Worm (Caenorhabditis elegans): ENCODE measurements around the gene aff-1.
A peak's percentile ranks its signal among the peaks of the same experiment; 100 is the strongest.

The aff-1 gene

ce11 chrII:6863652-6864051 lies at the start of gene aff-1:
Gene aff-1, minus strand, starts transcription at chrII:6863752.
- TF ChIP-seq peb-1 (tag; optimal IDR thresholded peaks at IDR 0.05): no peak
- no peak for TF ChIP-seq R02D3.7 (tag; optimal IDR thresholded peaks at IDR 0.05)

ce11 chrII:6913309-6913708 lies 49.8 kb upstream of the aff-1 start, which contains the start of gene cyn-10:
Gene cyn-10, minus strand, starts transcription at chrII:6913365.
- no peak for TF ChIP-seq elt-3 (tag; optimal IDR thresholded peaks at IDR 0.05)
- no peak for TF ChIP-seq ztf-1 (GFP tag; conservative IDR thresholded peaks at IDR 0.05)
- TF ChIP-seq unc-55 (GFP tag; optimal IDR thresholded peaks at IDR 0.05): peak; percentile 70
- no peak for TF ChIP-seq unc-39 (tag; optimal IDR thresholded peaks at IDR 0.05)
- peak; percentile 56 for TF ChIP-seq nhr-21 (tag; optimal IDR thresholded peaks at IDR 0.05)
- no peak for TF ChIP-seq nhr-25 (tag; optimal IDR thresholded peaks at IDR 0.05)
- no peak for TF ChIP-seq nhr-10 (tag; optimal IDR thresholded peaks at IDR 0.05)
- no peak for TF ChIP-seq aly-2 (tag; optimal IDR thresholded peaks at IDR 0.05)
- peak; percentile 59 for TF ChIP-seq C34F6.9 (tag; optimal IDR thresholded peaks at IDR 0.05)
- no peak for TF ChIP-seq ztf-11 (tag; optimal IDR thresholded peaks at IDR 0.05)
- TF ChIP-seq sma-3 (GFP tag; optimal IDR thresholded peaks at IDR 0.05): peak; percentile 86
- no peak for TF ChIP-seq zag-1 (tag; optimal IDR thresholded peaks at IDR 0.05)
- no peak for TF ChIP-seq sem-4 (tag; optimal IDR thresholded peaks at IDR 0.05)
- TF ChIP-seq sma-9 (GFP tag; optimal IDR thresholded peaks at IDR 0.05): peak; percentile 96
- no peak for TF ChIP-seq sma-9 (tag; optimal IDR thresholded peaks at IDR 0.05)
- no peak for TF ChIP-seq mab-5 (tag; optimal IDR thresholded peaks at IDR 0.05)
- TF ChIP-seq nhr-11 (tag; optimal IDR thresholded peaks at IDR 0.05): no peak
- no peak for TF ChIP-seq unc-62 (GFP tag; optimal IDR thresholded peaks at IDR 0.05)
- peak; percentile 77 for TF ChIP-seq F13H6.1 (tag; optimal IDR thresholded peaks at IDR 0.05)
- TF ChIP-seq blmp-1 (tag; optimal IDR thresholded peaks at IDR 0.05; ENCODE audit: insufficient read depth): peak; percentile 7
- TF ChIP-seq crh-2 (tag; optimal IDR thresholded peaks at IDR 0.05): peak; percentile 50
- TF ChIP-seq lin-13 (GFP tag; optimal IDR thresholded peaks at IDR 0.05): peak; percentile 65
- no peak for TF ChIP-seq nhr-77 (tag; optimal IDR thresholded peaks at IDR 0.05)
- no peak for TF ChIP-seq lin-39 (tag; optimal IDR thresholded peaks at IDR 0.05)
- peak; percentile 70 to 81 for TF ChIP-seq lsy-2 (tag; optimal IDR thresholded peaks at IDR 0.05)
- no peak for TF ChIP-seq R02D3.7 (tag; optimal IDR thresholded peaks at IDR 0.05)
- TF ChIP-seq dmd-4 (tag; optimal IDR thresholded peaks at IDR 0.05): no peak
- no peak for TF ChIP-seq mdl-1 (tag; optimal IDR thresholded peaks at IDR 0.05)
- TF ChIP-seq gmeb-1 (tag; optimal IDR thresholded peaks at IDR 0.05): peak; percentile 94
- TF ChIP-seq nhr-6 (tag; optimal IDR thresholded peaks at IDR 0.05): peak; percentile 57
- TF ChIP-seq peb-1 (tag; optimal IDR thresholded peaks at IDR 0.05): no peak
- no peak for TF ChIP-seq Y55F3AM.14 (GFP tag; optimal IDR thresholded peaks at IDR 0.05)
- TF ChIP-seq snpc-4 (tag; optimal IDR thresholded peaks at IDR 0.05): peak; percentile 49
- no peak for TF ChIP-seq ztf-4 (tag; optimal IDR thresholded peaks at IDR 0.05)
- peak; percentile 27 for TF ChIP-seq nhr-129 (tag; optimal IDR thresholded peaks at IDR 0.05)

ce11 chrII:6909568-6910122 lies 46.1 kb upstream of the aff-1 start, which contains the start of gene asm-1:
Gene asm-1, plus strand, starts transcription at chrII:6910072.
- peak; percentile 16 for TF ChIP-seq C34F6.9 (tag; optimal IDR thresholded peaks at IDR 0.05)
- TF ChIP-seq elt-3 (tag; optimal IDR thresholded peaks at IDR 0.05): no peak

- TF ChIP-seq nhr-23 (tag; optimal IDR thresholded peaks at IDR 0.05): no peak
- TF ChIP-seq nhr-10 (tag; optimal IDR thresholded peaks at IDR 0.05): no peak
- TF ChIP-seq C34F6.9 (tag; optimal IDR thresholded peaks at IDR 0.05): peak; percentile 32
- no peak for TF ChIP-seq nhr-12 (tag; optimal IDR thresholded peaks at IDR 0.05)
- TF ChIP-seq fos-1 (tag; optimal IDR thresholded peaks at IDR 0.05): peak; percentile 37
- TF ChIP-seq ama-1 (optimal IDR thresholded peaks at IDR 0.05): no peak
- no peak for TF ChIP-seq lsy-2 (tag; optimal IDR thresholded peaks at IDR 0.05)
- no peak for TF ChIP-seq gmeb-1 (tag; optimal IDR thresholded peaks at IDR 0.05)
- no peak for TF ChIP-seq lin-11 (tag; optimal IDR thresholded peaks at IDR 0.05)
- no peak for TF ChIP-seq snpc-4 (tag; optimal IDR thresholded peaks at IDR 0.05)
- peak; percentile 52 for TF ChIP-seq blmp-1 (tag; optimal IDR thresholded peaks at IDR 0.05; ENCODE audit: insufficient read depth)
- peak; percentile 12 for TF ChIP-seq nhr-129 (tag; optimal IDR thresholded peaks at IDR 0.05)
These were observed 45.1 kb upstream of the aff-1 start for ce11 chrII:6908689-6909088.

Data from whole organism, L2 larva.